Worm (Caenorhabditis elegans): ENCODE results near the gene srg-62.

- TF ChIP-seq cog-1 (tag; optimal IDR thresholded peaks at IDR 0.05) = no peak
- no peak for TF ChIP-seq med-1 (GFP tag; optimal IDR thresholded peaks at IDR 0.05; ENCODE audit: insufficient read depth)
Measured at ce11 chrV:2725225-2725624, 17.0 kb downstream of the srg-62 start, which contains the start of gene srg-59.

Data from whole organism, midembryonic.